Fruit fly (Drosophila melanogaster) whole organism, embryonic: ENCODE data around the gene haf.
A peak's percentile ranks its signal among the peaks of the same experiment; 100 is the strongest.

Experiments
- Ada2b ChIP-seq: fragments of 200-800 bp; sonication (Bioruptor generic); IDR thresholded peaks from 2 replicates; pipeline ENCODE4 v1.3.6; 2022; ENCODE audit warnings: missing biosample characterization, missing genetic modification characterization
- Blimp-1 ChIP-seq: fragments of 200-800 bp; sonication (Bioruptor generic); optimal IDR thresholded peaks from 3 replicates; lab custom pipeline; 2018; ENCODE audit warnings: missing biosample characterization, missing genetic modification characterization, mild to moderate bottlenecking, moderate library complexity, missing genetic modification reagents
- CG10366 ChIP-seq: fragments of 200-800 bp; sonication (Bioruptor generic); IDR thresholded peaks from 2 replicates; pipeline ENCODE4 v1.3.6; 2022; ENCODE audit warnings: missing biosample characterization, missing genetic modification characterization
- CG10431 ChIP-seq: fragments of 200-800 bp; sonication (Bioruptor generic); optimal IDR thresholded peaks from 3 replicates; lab custom pipeline; 2018; ENCODE audit warnings: missing biosample characterization, mild to moderate bottlenecking, missing genetic modification characterization
- CG14014 ChIP-seq: fragments of 200-800 bp; sonication (Bioruptor generic); IDR thresholded peaks from 2 replicates; pipeline ENCODE4 v1.3.6; 2022; ENCODE audit warnings: missing biosample characterization, missing genetic modification characterization
- CG1602 ChIP-seq: fragments of 200-800 bp; sonication (Bioruptor generic); optimal IDR thresholded peaks from 3 replicates; lab custom pipeline; 2016; ENCODE audit warnings: missing biosample characterization, missing genetic modification characterization
- CG1792 ChIP-seq: fragments of 200-800 bp; sonication (Bioruptor generic); optimal IDR thresholded peaks from 2 replicates; lab custom pipeline; 2016; ENCODE audit warnings: missing biosample characterization, missing genetic modification characterization
- CG18619 ChIP-seq: fragments of 200-800 bp; sonication (Bioruptor generic); optimal IDR thresholded peaks from 3 replicates; lab custom pipeline; 2017; ENCODE audit warnings: missing biosample characterization, mild to moderate bottlenecking, missing genetic modification characterization
- CG42726 ChIP-seq: fragments of 200-800 bp; sonication (Bioruptor generic); IDR thresholded peaks from 2 replicates; pipeline ENCODE4 v1.3.6; 2022; ENCODE audit warnings: missing biosample characterization, missing genetic modification characterization; ENCODE audit not compliant: partially characterized antibody
- CG4360 ChIP-seq: fragments of 200-800 bp; sonication (Bioruptor generic); IDR thresholded peaks from 2 replicates; pipeline ENCODE4 v1.3.6; 2022; ENCODE audit warnings: missing biosample characterization, missing genetic modification characterization
- CG5245 ChIP-seq: fragments of 200-800 bp; sonication (Bioruptor generic); optimal IDR thresholded peaks from 3 replicates; lab custom pipeline; 2016; ENCODE audit warnings: missing biosample characterization, missing genetic modification characterization
- CG6791 ChIP-seq: fragments of 200-800 bp; sonication (Bioruptor generic); IDR thresholded peaks from 3 replicates; pipeline ENCODE4 v1.3.6; 2022; ENCODE audit warnings: missing biosample characterization, missing genetic modification characterization; ENCODE audit not compliant: partially characterized antibody
- CG7987 ChIP-seq: fragments of 200-800 bp; sonication (Bioruptor generic); optimal IDR thresholded peaks from 2 replicates; lab custom pipeline; 2018; ENCODE audit warnings: missing biosample characterization, mild to moderate bottlenecking, missing genetic modification characterization, moderate library complexity
- CHES-1-like ChIP-seq: fragments of 200-800 bp; sonication (Bioruptor generic); optimal IDR thresholded peaks from 2 replicates; lab custom pipeline; 2016; ENCODE audit warnings: missing biosample characterization, missing genetic modification characterization
- Camta ChIP-seq: fragments of 200-800 bp; sonication (Bioruptor generic); optimal IDR thresholded peaks from 2 replicates; lab custom pipeline; 2016; ENCODE audit warnings: missing biosample characterization, missing genetic modification characterization
- Dip3 ChIP-seq: fragments of 200-800 bp; sonication (Bioruptor generic); optimal IDR thresholded peaks from 3 replicates; lab custom pipeline; 2016; ENCODE audit warnings: missing biosample characterization, missing genetic modification characterization
- E2f1 ChIP-seq: fragments of 200-800 bp; sonication (Bioruptor generic); IDR thresholded peaks from 2 replicates; pipeline ENCODE4 v1.3.6; 2022; ENCODE audit warnings: missing biosample characterization, missing genetic modification characterization
- Gug ChIP-seq: fragments of 200-800 bp; sonication (Bioruptor generic); IDR thresholded peaks from 4 replicates; pipeline ENCODE4 v1.3.6; 2022; ENCODE audit warnings: missing biosample characterization, missing genetic modification characterization
- Hmr ChIP-seq: fragments of 200-800 bp; sonication (Bioruptor generic); optimal IDR thresholded peaks from 3 replicates; lab custom pipeline; 2017; ENCODE audit warnings: mild to moderate bottlenecking, missing biosample characterization, missing genetic modification reagents, missing genetic modification characterization
- Hsf ChIP-seq: fragments of 200-800 bp; sonication (Bioruptor generic); optimal IDR thresholded peaks from 3 replicates; lab custom pipeline; 2016; ENCODE audit warnings: missing biosample characterization, missing genetic modification characterization
- Lim3 ChIP-seq: fragments of 200-800 bp; sonication (Bioruptor generic); IDR thresholded peaks from 2 replicates; pipeline ENCODE4 v1.3.6; 2022; ENCODE audit warnings: missing biosample characterization, missing genetic modification characterization
- MESR4 ChIP-seq: fragments of 200-800 bp; sonication (Bioruptor generic); optimal IDR thresholded peaks from 2 replicates; lab custom pipeline; 2018; ENCODE audit warnings: missing biosample characterization, mild to moderate bottlenecking, missing genetic modification characterization, moderate library complexity
- Rfx ChIP-seq: fragments of 200-800 bp; sonication (Bioruptor generic); IDR thresholded peaks from 2 replicates; pipeline ENCODE4 v1.3.6; 2022; ENCODE audit warnings: missing biosample characterization, missing genetic modification characterization
- Scr ChIP-seq: fragments of 200-800 bp; sonication (Bioruptor generic); IDR thresholded peaks from 2 replicates; pipeline ENCODE4 v1.3.6; 2022; ENCODE audit warnings: missing biosample characterization, missing genetic modification characterization; ENCODE audit not compliant: partially characterized antibody
- bowl ChIP-seq: fragments of 200-800 bp; sonication (Bioruptor generic); IDR thresholded peaks from 2 replicates; pipeline ENCODE4 v1.3.6; 2022; ENCODE audit warnings: missing biosample characterization, missing genetic modification characterization
- caup ChIP-seq: fragments of 200-800 bp; sonication (Bioruptor generic); optimal IDR thresholded peaks from 3 replicates; lab custom pipeline; 2017; ENCODE audit warnings: missing biosample characterization, mild to moderate bottlenecking, missing genetic modification characterization, moderate library complexity; ENCODE audit not compliant: severe bottlenecking
- cg ChIP-seq: fragments of 200-800 bp; sonication (Bioruptor generic); optimal IDR thresholded peaks from 3 replicates; lab custom pipeline; 2019; ENCODE audit warnings: missing biosample characterization, mild to moderate bottlenecking, missing genetic modification characterization, moderate library complexity
- dpn ChIP-seq, 2 experiments: fragments of 200-800 bp; sonication (Bioruptor generic); optimal IDR thresholded peaks; 3 replicates each; lab custom pipeline; 2016; ENCODE audit warnings: missing biosample characterization in 2 of 2, missing genetic modification characterization in 2 of 2
- dysf ChIP-seq: fragments of 200-800 bp; sonication (Bioruptor generic); IDR thresholded peaks from 3 replicates; pipeline ENCODE4 v1.3.6; 2022; ENCODE audit warnings: missing biosample characterization, missing genetic modification characterization
- esg ChIP-seq: fragments of 200-800 bp; sonication (Bioruptor generic); conservative IDR thresholded peaks from 2 replicates; pipeline ENCODE4 v1.3.6; 2022; ENCODE audit warnings: missing biosample characterization, missing genetic modification characterization
- fd3F ChIP-seq: fragments of 200-800 bp; sonication (Bioruptor generic); optimal IDR thresholded peaks from 2 replicates; lab custom pipeline; 2018; ENCODE audit warnings: missing biosample characterization, mild to moderate bottlenecking, missing genetic modification characterization, moderate library complexity
- grau ChIP-seq: fragments of 200-800 bp; optimal IDR thresholded peaks from 3 replicates; lab custom pipeline; 2019; ENCODE audit warnings: missing biosample characterization, mild to moderate bottlenecking, missing genetic modification characterization, moderate library complexity
- knrl ChIP-seq: fragments of 200-800 bp; sonication (Bioruptor generic); IDR thresholded peaks from 3 replicates; pipeline ENCODE4 v1.3.6; 2022; ENCODE audit warnings: missing biosample characterization, missing genetic modification characterization; ENCODE audit not compliant: partially characterized antibody
- lab ChIP-seq: fragments of 200-800 bp; sonication (Bioruptor generic); optimal IDR thresholded peaks from 3 replicates; lab custom pipeline; 2017; ENCODE audit warnings: missing biosample characterization, missing genetic modification characterization, mild to moderate bottlenecking, moderate library complexity, missing genetic modification reagents
- maf-S ChIP-seq: fragments of 200-800 bp; sonication (Bioruptor generic); optimal IDR thresholded peaks from 2 replicates; lab custom pipeline; 2016; ENCODE audit warnings: missing biosample characterization, missing genetic modification characterization
- nom ChIP-seq: fragments of 200-800 bp; sonication (Bioruptor generic); optimal IDR thresholded peaks from 2 replicates; lab custom pipeline; 2017; ENCODE audit warnings: missing biosample characterization, missing genetic modification characterization, mild to moderate bottlenecking, moderate library complexity, missing genetic modification reagents
- pb ChIP-seq: fragments of 200-800 bp; sonication (Bioruptor generic); optimal IDR thresholded peaks from 3 replicates; lab custom pipeline; 2016; ENCODE audit warnings: missing biosample characterization, missing genetic modification characterization
- pfk ChIP-seq: fragments of 200-800 bp; sonication (Bioruptor generic); optimal IDR thresholded peaks from 2 replicates; lab custom pipeline; 2018; ENCODE audit warnings: missing biosample characterization, mild to moderate bottlenecking, missing genetic modification characterization, moderate library complexity
- pum ChIP-seq: fragments of 200-800 bp; sonication (Bioruptor generic); optimal IDR thresholded peaks from 2 replicates; lab custom pipeline; 2016; ENCODE audit warnings: missing biosample characterization, missing genetic modification characterization
- rib ChIP-seq: fragments of 200-800 bp; sonication (Bioruptor generic); IDR thresholded peaks from 2 replicates; pipeline ENCODE4 v1.3.6; 2022; ENCODE audit warnings: missing biosample characterization, missing genetic modification characterization
- ro ChIP-seq: fragments of 200-800 bp; sonication (Bioruptor generic); IDR thresholded peaks from 2 replicates; pipeline ENCODE4 v1.3.6; 2022; ENCODE audit warnings: missing biosample characterization, missing genetic modification characterization
- sug ChIP-seq: fragments of 200-800 bp; optimal IDR thresholded peaks from 2 replicates; lab custom pipeline; 2019; ENCODE audit warnings: missing biosample characterization, mild to moderate bottlenecking, missing genetic modification characterization, moderate library complexity
- tgo ChIP-seq: fragments of 200-800 bp; sonication (Bioruptor generic); IDR thresholded peaks from 3 replicates; pipeline ENCODE4 v1.3.6; 2022; ENCODE audit warnings: missing biosample characterization, missing genetic modification characterization
- tin ChIP-seq: fragments of 200-800 bp; sonication (Bioruptor generic); optimal IDR thresholded peaks from 3 replicates; lab custom pipeline; 2016; ENCODE audit warnings: missing biosample characterization, missing genetic modification characterization
- tx ChIP-seq: fragments of 200-800 bp; sonication (Bioruptor generic); optimal IDR thresholded peaks from 2 replicates; lab custom pipeline; 2016; ENCODE audit warnings: missing biosample characterization, missing genetic modification characterization
- usp ChIP-seq: fragments of >200 bp; optimal IDR thresholded peaks from 2 replicates; lab custom pipeline; 2017; ENCODE audit warnings: missing biosample characterization, missing genetic modification characterization

The haf gene

dm6 chr2L:1649244-1649827 is 94.4 kb downstream of the haf start (continued):
- TF ChIP-seq Lim3 (GFP tag; lab: Robert Waterston, UW) (peak; percentile 78), MESR4 (GFP tag; lab: Kevin White, UChicago) (peak; percentile 2), fd3F (GFP tag; lab: Kevin White, UChicago) (peak; percentile 85), maf-S (GFP tag; lab: Kevin White, UChicago) (no peak), Rfx (peak; percentile 96), bowl (GFP tag; lab: Robert Waterston, UW) (peak; percentile 83), esg (GFP tag; lab: Robert Waterston, UW) (peak; percentile 74), Hsf (GFP tag; lab: Kevin White, UChicago) (peak; percentile 65), CG18619 (GFP tag; lab: Kevin White, UChicago) (peak; percentile 92), grau (tag; lab: Kevin White, UChicago) (peak; percentile 92), caup (GFP tag; lab: Kevin White, UChicago) (peak; percentile 80), CG42726 (GFP tag; lab: Robert Waterston, UW) (peak; percentile 76), dpn (GFP tag; optimal IDR thresholded peaks at IDR 0.05; lab: Kevin White, UChicago) (peak; percentile 53 to 89), pfk (no peak), ro (GFP tag; lab: Robert Waterston, UW) (peak; percentile 66), Dip3 (peak; percentile 44), tx (GFP tag; lab: Kevin White, UChicago) (peak; percentile 45), nom (GFP tag; lab: Kevin White, UChicago) (no peak), CG5245 (GFP tag; lab: Kevin White, UChicago) (peak; percentile 61), CG6791 (GFP tag; lab: Robert Waterston, UW) (no peak), CG10431 (peak; percentile 34), Blimp-1 (GFP tag; lab: Kevin White, UChicago) (peak; percentile 95), rib (GFP tag; lab: Robert Waterston, UW) (peak; percentile 79; the same call in 1 of the 2 replicates), E2f1 (GFP tag; lab: Robert Waterston, UW) (peak; percentile 90), pb (no peak), tgo (GFP tag; lab: Robert Waterston, UW) (peak; percentile 91), lab (GFP tag; lab: Kevin White, UChicago) (peak; percentile 96), Hmr (GFP tag; lab: Kevin White, UChicago) (peak; percentile 95), Camta (no peak), Scr (0 out of 2 replicates have a peak, but pooled peaks have one; percentile 14), CG1602 (GFP tag; lab: Kevin White, UChicago) (peak; percentile 79), CG10366 (GFP tag; lab: Robert Waterston, UW) (peak; percentile 85), tin (GFP tag; lab: Kevin White, UChicago) (peak; percentile 62), Gug (GFP tag; lab: Robert Waterston, UW) (peak; percentile 97), CG14014 (GFP tag; lab: Robert Waterston, UW) (peak; percentile 68), CG1792 (GFP tag; lab: Kevin White, UChicago) (no peak), CG4360 (GFP tag; lab: Robert Waterston, UW) (peak; percentile 23; the same call in 1 of the 2 replicates), CHES-1-like (GFP tag; lab: Kevin White, UChicago) (no peak), Ada2b (GFP tag; lab: Robert Waterston, UW) (peak; percentile 90), CG7987 (GFP tag; lab: Kevin White, UChicago) (peak; percentile 72), pum (peak; percentile 32), usp (GFP tag; lab: Kevin White, UChicago) (no peak), cg (GFP tag; lab: Kevin White, UChicago) (no peak), sug (tag; lab: Kevin White, UChicago) (peak; percentile 79), knrl (GFP tag; lab: Robert Waterston, UW) (peak; percentile 72; the same call in 2 of the 3 replicates), dysf (GFP tag; lab: Robert Waterston, UW) (peak; percentile 93)
